Fruit fly (Drosophila melanogaster): ENCODE data around the gene Wdr33.

Wdr33 gene

dm6 chr3R:5689626-5690025 is 29.2 kb downstream of the Wdr33 start:
- TF ChIP-seq CTCF (optimal IDR thresholded peaks at IDR 0.05), result no peak

- TF ChIP-seq CTCF (optimal IDR thresholded peaks at IDR 0.05) (no peak), CG8478 (optimal IDR thresholded peaks at IDR 0.05) (no peak)
These were observed 30.6 kb downstream of the Wdr33 start for dm6 chr3R:5691042-5691441.

- TF ChIP-seq CTCF (optimal IDR thresholded peaks at IDR 0.05), result no peak
- no peak for TF ChIP-seq CG8478 (optimal IDR thresholded peaks at IDR 0.05)
These were observed 32.8 kb downstream of the Wdr33 start, which contains the start of gene CG2104 for dm6 chr3R:5693186-5693585. Gene CG2104 (minus strand): TSS chr3R:5693286.

- no peak for TF ChIP-seq CG8478 (optimal IDR thresholded peaks at IDR 0.05)
- TF ChIP-seq CTCF (optimal IDR thresholded peaks at IDR 0.05), result no peak
These were observed 34.0 kb downstream of the Wdr33 start for dm6 chr3R:5694461-5694860.

- TF ChIP-seq CG8478 (optimal IDR thresholded peaks at IDR 0.05), result no peak
- TF ChIP-seq CTCF (optimal IDR thresholded peaks at IDR 0.05), result no peak
These were observed 35.9 kb downstream of the Wdr33 start for dm6 chr3R:5696384-5696783.

- TF ChIP-seq CG8478 (optimal IDR thresholded peaks at IDR 0.05) (no peak), CTCF (optimal IDR thresholded peaks at IDR 0.05) (no peak)
These were observed 40.7 kb downstream of the Wdr33 start for dm6 chr3R:5701104-5701503.

- TF ChIP-seq CTCF (optimal IDR thresholded peaks at IDR 0.05) (no peak), CG8478 (optimal IDR thresholded peaks at IDR 0.05) (no peak)
These were observed 44.5 kb downstream of the Wdr33 start for dm6 chr3R:5704982-5705381.

dm6 chr3R:5705469-5706067 is 45.1 kb downstream of the Wdr33 start:
- TF ChIP-seq CG8478 (optimal IDR thresholded peaks at IDR 0.05) (no peak), CTCF (optimal IDR thresholded peaks at IDR 0.05) (no peak)

All from S2 (cell line).